Worm (Caenorhabditis elegans): Measurements from ENCODE around the gene T27E7.4.
"Not testable (repeated sequence)": the region's sequence is repeated elsewhere in the genome, so short reads cannot be mapped to it uniquely, and the experiment has no call there.

The T27E7.4 gene

DNA sequence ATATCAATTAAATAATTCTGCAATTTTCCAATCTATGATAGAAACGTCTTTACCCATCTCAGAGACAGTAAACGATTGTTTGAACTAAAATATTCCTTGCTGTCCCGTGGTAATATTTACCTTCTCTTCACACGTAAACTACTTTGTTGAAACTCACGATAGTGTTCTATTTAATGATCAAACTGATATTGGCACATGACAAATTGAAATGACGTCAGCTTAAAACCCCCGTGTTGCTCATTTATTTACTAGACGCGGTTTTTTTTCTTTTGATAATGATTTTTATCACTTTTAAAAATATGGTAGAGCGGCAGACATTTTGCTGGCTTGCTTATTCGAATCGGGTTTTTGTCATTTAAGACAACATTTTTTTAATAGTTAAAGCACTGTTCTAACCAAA lies 26.8 kb upstream of the T27E7.4 start:
- TF ChIP-seq elt-2 (tag; optimal IDR thresholded peaks at IDR 0.05) (peak; percentile 81), grh-1 (GFP tag; IDR thresholded peaks at IDR 0.05) (no peak), nhr-85 (tag) (peak; percentile 16)

DNA sequence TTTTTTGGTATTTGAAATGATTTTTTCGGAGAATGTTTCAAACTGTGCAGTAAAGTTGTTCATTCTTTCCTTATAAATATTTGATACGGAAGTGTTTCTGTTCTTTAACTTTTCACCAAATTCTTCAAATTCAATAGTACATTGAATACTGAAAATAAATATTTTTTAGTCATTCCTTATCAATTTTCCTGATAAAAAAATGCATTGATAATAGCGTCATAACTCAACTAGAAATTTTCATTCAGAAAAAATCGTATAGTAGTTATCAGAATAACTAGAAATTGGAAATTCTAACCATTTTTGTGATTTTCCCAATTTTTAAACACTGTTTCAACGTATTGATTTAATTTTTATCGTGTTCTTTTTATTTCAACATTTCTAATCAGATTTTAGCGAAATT lies 24.4 kb upstream of the T27E7.4 start:
- TF ChIP-seq nhr-47 (tag; optimal IDR thresholded peaks at IDR 0.05) (no peak), elt-2 (tag; optimal IDR thresholded peaks at IDR 0.05) (peak; percentile 15), efl-1 (optimal IDR thresholded peaks at IDR 0.05) (no peak), efl-1 (GFP tag; optimal IDR thresholded peaks at IDR 0.05 in 1 of 2) (peak in 1 of 2 experiments; percentile 31), ces-1 (GFP tag; optimal IDR thresholded peaks at IDR 0.05) (no peak), fos-1 (tag; optimal IDR thresholded peaks at IDR 0.05) (no peak)

DNA sequence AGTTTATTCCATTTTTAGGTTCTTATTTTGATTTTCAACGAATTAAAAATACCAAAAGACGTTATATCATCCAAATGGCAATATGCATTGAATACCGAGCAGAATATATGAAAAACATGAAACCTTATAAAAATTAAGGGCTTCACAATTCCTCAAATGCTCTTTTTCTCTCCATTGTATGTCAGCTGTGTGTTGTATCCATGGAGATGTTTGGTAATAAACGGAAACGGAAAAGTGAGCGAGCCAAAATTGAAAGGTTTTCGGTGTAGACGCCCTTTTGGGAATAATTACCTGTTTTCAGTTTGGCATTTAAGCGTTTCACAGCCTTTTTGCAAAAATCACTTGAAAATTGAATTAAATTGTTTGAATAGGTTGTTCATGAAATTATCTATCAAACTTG lies 22.8 kb upstream of the T27E7.4 start:
- TF ChIP-seq fkh-8 (tag; optimal IDR thresholded peaks at IDR 0.05) (peak; percentile 69), nhr-47 (tag; optimal IDR thresholded peaks at IDR 0.05) (no peak)

DNA sequence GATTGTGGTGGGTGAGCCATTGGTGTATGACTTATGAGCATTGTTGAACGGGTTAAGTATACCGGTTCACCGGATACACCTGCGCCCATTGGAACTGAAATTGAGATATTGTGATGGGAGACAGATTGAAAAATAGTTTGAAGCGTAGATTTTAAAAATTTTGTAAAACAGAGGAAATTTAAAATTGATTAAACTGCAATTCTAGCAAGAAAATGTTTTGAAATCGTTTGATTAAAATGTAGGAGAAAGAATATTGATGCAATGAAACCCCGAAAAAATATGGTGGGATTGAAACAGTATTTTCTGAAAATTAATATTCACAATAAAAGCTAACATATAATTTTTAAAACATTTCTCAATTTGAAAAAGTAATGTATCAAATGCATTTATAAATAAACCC lies 19.9 kb upstream of the T27E7.4 start, which contains the start of gene Y57G11B.6:
TSS of gene Y57G11B.6 (minus strand) at position 101 of the 400 bp plus-strand sequence.
- TF ChIP-seq sptf-1 (tag; optimal IDR thresholded peaks at IDR 0.05) (no peak), ztf-4 (tag; optimal IDR thresholded peaks at IDR 0.05) (no peak), ceh-63 (GFP tag; optimal IDR thresholded peaks at IDR 0.05) (no peak), blmp-1 (tag; optimal IDR thresholded peaks at IDR 0.05) (no peak), Y116A8C.19 (tag; optimal IDR thresholded peaks at IDR 0.05; ENCODE audit: borderline replicate concordance) (no peak), mep-1 (tag; optimal IDR thresholded peaks at IDR 0.05) (no peak), hlh-4 (tag; optimal IDR thresholded peaks at IDR 0.05) (no peak), unc-130 (tag; optimal IDR thresholded peaks at IDR 0.05) (no peak), sox-4 (tag; optimal IDR thresholded peaks at IDR 0.05) (no peak), ceh-82 (tag; optimal IDR thresholded peaks at IDR 0.05) (no peak), aly-2 (tag; optimal IDR thresholded peaks at IDR 0.05) (no peak), alr-1 (tag; optimal IDR thresholded peaks at IDR 0.05; ENCODE audit: borderline replicate concordance) (no peak), nhr-20 (tag; optimal IDR thresholded peaks at IDR 0.05) (no peak), aha-1 (tag; optimal IDR thresholded peaks at IDR 0.05) (no peak), lin-14 (GFP tag; optimal IDR thresholded peaks at IDR 0.05) (no peak), nhr-237 (tag; optimal IDR thresholded peaks at IDR 0.05) (no peak), hpl-2 (GFP tag; optimal IDR thresholded peaks at IDR 0.05) (no peak), lin-35 (GFP tag; optimal IDR thresholded peaks at IDR 0.05) (no peak), F16B12.6 (tag; optimal IDR thresholded peaks at IDR 0.05) (no peak)

DNA sequence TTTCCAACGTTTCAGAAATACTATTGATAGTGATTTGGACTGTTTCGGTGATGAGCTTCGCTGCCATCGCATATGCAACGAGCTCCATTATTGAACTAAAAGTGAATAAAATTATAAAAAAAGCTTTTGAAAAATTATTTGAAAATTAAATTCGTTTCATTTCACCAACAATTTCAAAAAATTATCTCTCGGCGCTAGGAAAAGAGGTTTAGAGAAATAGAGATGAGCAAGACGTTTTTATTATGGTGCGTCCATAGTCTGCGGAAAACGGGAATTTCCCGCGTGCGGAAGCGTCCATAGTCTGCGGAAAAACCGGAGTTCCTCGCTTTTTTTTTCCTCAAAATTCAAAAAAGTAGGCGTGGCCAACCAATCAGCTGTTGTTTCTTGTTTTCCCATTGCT lies 17.0 kb upstream of the T27E7.4 start, which contains the start of gene pals-30:
TSS of gene pals-30 (minus strand) at position 101 of the 400 bp plus-strand sequence.
- TF ChIP-seq elt-3 (tag; optimal IDR thresholded peaks at IDR 0.05); ama-1 (optimal IDR thresholded peaks at IDR 0.05); sox-4 (tag; optimal IDR thresholded peaks at IDR 0.05): not testable (repeated sequence)

DNA sequence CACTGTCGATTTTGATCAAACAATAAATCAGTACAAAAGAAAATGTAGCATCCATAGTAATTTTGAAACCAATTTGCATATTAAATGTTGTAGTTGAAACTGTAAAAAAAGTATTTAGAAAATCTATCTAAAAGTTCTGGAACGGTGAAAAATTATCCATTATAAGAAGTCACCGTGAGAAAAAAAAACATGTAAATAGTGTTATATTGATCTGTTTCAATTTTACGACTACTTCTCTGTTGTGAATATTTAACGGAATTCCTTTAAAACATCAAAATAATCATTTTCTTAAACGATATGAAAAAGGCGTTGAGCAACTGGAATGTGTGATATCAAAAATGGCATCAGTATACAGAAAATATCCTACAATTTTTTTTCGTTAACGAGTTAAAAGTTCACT lies 14.4 kb upstream of the T27E7.4 start, which contains the start of gene T27E7.9:
TSS of gene T27E7.9 (minus strand) at position 101 of the 400 bp plus-strand sequence.
- no peak for TF ChIP-seq fkh-10 (GFP tag; optimal IDR thresholded peaks at IDR 0.05)
- TF ChIP-seq efl-3 (GFP tag; optimal IDR thresholded peaks at IDR 0.05), result no peak
- TF ChIP-seq lin-13 (GFP tag; optimal IDR thresholded peaks at IDR 0.05), result no peak
- no peak for TF ChIP-seq nhr-76 (tag; optimal IDR thresholded peaks at IDR 0.05)
- TF ChIP-seq zag-1 (tag; optimal IDR thresholded peaks at IDR 0.05), result no peak
- TF ChIP-seq nhr-20 (tag; optimal IDR thresholded peaks at IDR 0.05), result no peak
- no peak for TF ChIP-seq Y116A8C.19 (tag; optimal IDR thresholded peaks at IDR 0.05; ENCODE audit: borderline replicate concordance)
- no peak for TF ChIP-seq lin-14 (GFP tag; optimal IDR thresholded peaks at IDR 0.05)
- TF ChIP-seq mab-9 (GFP tag; IDR thresholded peaks at IDR 0.05), result no peak
- no peak for TF ChIP-seq mep-1 (tag; optimal IDR thresholded peaks at IDR 0.05)
